Fruit fly (Drosophila melanogaster) whole organism, pupa: ENCODE measurements around the gene Ir31a.

Experiments
- CG10348 ChIP-seq: fragments of 200-800 bp; sonication (Bioruptor generic); IDR thresholded peaks from 2 replicates; pipeline ENCODE4 v1.3.6; 2022; ENCODE audit warnings: missing biosample characterization, missing genetic modification characterization
- CG15710 ChIP-seq: fragments of 200-800 bp; sonication (Bioruptor generic); optimal IDR thresholded peaks from 2 replicates; lab custom pipeline; 2018; ENCODE audit warnings: missing biosample characterization, mild to moderate bottlenecking, missing genetic modification characterization, moderate library complexity
- CG17806 ChIP-seq: fragments of 200-800 bp; sonication (Bioruptor generic); optimal IDR thresholded peaks from 2 replicates; lab custom pipeline; 2018; ENCODE audit warnings: missing biosample characterization, mild to moderate bottlenecking, missing genetic modification characterization, moderate library complexity
- CG32121 ChIP-seq: fragments of 200-800 bp; sonication (Bioruptor generic); IDR thresholded peaks from 2 replicates; pipeline ENCODE4 v1.3.6; 2022; ENCODE audit warnings: missing biosample characterization, missing genetic modification characterization
- Snoo ChIP-seq: fragments of 200-800 bp; sonication (Bioruptor generic); optimal IDR thresholded peaks from 3 replicates; lab custom pipeline; 2017; ENCODE audit warnings: missing biosample characterization, mild to moderate bottlenecking, missing genetic modification characterization, inconsistent platforms

DNA sequence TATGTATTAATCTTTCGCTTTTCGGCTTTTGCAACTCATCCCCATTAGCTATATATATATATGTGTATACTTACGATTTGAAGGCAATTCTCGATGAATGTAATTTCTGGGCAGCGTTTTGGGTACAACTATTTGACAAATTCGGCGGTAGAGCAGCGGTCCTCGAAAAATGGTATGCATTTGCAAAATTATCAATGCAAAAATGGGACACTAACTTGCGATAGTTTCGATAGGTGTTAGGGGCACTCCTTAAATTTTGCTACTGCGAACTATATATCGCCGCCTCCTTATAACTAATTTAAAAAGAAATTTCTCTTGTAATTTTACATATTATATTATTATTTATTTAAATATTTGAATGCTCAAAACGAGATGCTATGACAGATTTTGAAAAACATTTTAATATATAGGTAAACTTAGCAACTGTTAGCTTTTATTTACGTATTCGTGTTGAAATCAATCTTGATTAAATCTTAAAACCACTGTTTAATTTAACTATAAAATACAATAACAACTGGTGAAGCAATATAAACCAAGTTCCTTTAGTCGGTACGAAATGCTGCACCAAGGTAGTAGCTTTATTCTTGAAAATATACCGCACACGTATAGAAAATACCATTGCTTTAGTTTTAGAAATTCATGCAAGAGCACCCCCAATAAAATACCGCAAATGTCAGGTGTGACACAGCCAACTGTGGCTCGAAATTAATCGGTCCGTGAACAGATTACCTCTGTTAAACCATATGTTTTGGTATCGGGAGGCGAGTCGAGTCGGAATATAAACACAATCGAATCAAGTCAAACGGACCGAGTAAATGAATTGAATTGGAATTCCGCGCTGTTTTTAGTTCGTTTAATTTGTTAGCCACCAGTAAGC lies 8.1 kb downstream of the Ir31a start, which contains the start of the genes CG5355 and Klp31E:
- peak; percentile 73 for TF ChIP-seq CG15710 (tag; lab: Kevin White, UChicago)
- peak; percentile 58 for TF ChIP-seq Snoo (tag; lab: Kevin White, UChicago)
- TF ChIP-seq CG17806 = peak; percentile 55
- TF ChIP-seq CG10348 (GFP tag; lab: Robert Waterston, UW) = no peak
- no peak for TF ChIP-seq CG32121
